Worm (Caenorhabditis elegans) whole organism, young adult: ENCODE results near the gene aexr-3.

ENCODE experiments used
- ama-1 ChIP-seq, 3 experiments: fragments of 150-350 bp in 1 of 3; sonication (generic microtip) in 2 of 3; optimal IDR thresholded peaks; 2 replicates each; lab custom pipeline; 2014 to 2018; ENCODE audit warnings: missing biosample characterization in 2 of 3, missing genetic modification characterization in 2 of 3, missing genetic modification reagents in 2 of 3
- dpl-1 ChIP-seq: fragments of 150-350 bp; optimal IDR thresholded peaks from 2 replicates; lab custom pipeline; 2014; ENCODE audit warnings: missing biosample characterization, missing genetic modification reagents, missing genetic modification characterization
- him-1 ChIP-seq: sonication (generic microtip); optimal IDR thresholded peaks from 2 replicates; lab custom pipeline; 2016; ENCODE audit warnings: missing genotype, missing genetic modification reagents, missing genetic modification characterization, missing compliant biosample characterization
- hmg-1.2 ChIP-seq: fragments of 200-800 bp; sonication (Bioruptor generic); IDR thresholded peaks from 2 replicates; pipeline ENCODE4 v1.3.6; 2022; ENCODE audit warnings: missing genetic modification reagents, missing genetic modification characterization, missing compliant biosample characterization
- let-607 ChIP-seq, 2 experiments: fragments of 200-800 bp in 1 of 2; sonication (Bioruptor generic) in 1 of 2; sonication (generic microtip) in 1 of 2; optimal IDR thresholded peaks; 2 replicates each; lab custom pipeline; 2016 to 2018; ENCODE audit warnings: mild to moderate bottlenecking in 2 of 2, missing compliant biosample characterization in 2 of 2, missing genetic modification characterization in 2 of 2, moderate library complexity in 2 of 2, missing genotype in 1 of 2
- nhr-179 ChIP-seq: sonication (generic microtip); optimal IDR thresholded peaks from 2 replicates; lab custom pipeline; 2016; ENCODE audit warnings: mild to moderate bottlenecking, missing genetic modification characterization, missing compliant biosample characterization
- rec-8 ChIP-seq, 2 experiments: sonication (generic microtip); optimal IDR thresholded peaks; 2 replicates each; lab custom pipeline; 2016; ENCODE audit warnings: mild to moderate bottlenecking in 2 of 2, missing genetic modification characterization in 2 of 2, missing genetic modification reagents in 2 of 2, missing genotype in 2 of 2, missing biosample characterization in 1 of 2, missing compliant biosample characterization in 1 of 2, moderate library complexity in 1 of 2
- snpc-4 ChIP-seq, 5 experiments: fragments of 150-350 bp in 1 of 5; sonication (generic microtip) in 4 of 5; optimal IDR thresholded peaks; 2 replicates each; lab custom pipeline; 2014 to 2018; ENCODE audit warnings: missing genetic modification characterization in 5 of 5, missing biosample characterization in 3 of 5, antibody characterized with exemption in 2 of 5, mild to moderate bottlenecking in 2 of 5, missing compliant biosample characterization in 2 of 5, missing genotype in 2 of 5, moderate library complexity in 2 of 5, missing genetic modification reagents in 1 of 5
- somi-1 ChIP-seq: fragments of 200-800 bp; sonication (Bioruptor generic); optimal IDR thresholded peaks from 2 replicates; lab custom pipeline; 2018; ENCODE audit warnings: mild to moderate bottlenecking, missing genetic modification characterization, missing compliant biosample characterization
- ztf-6 ChIP-seq: fragments of 200-800 bp; sonication (Bioruptor generic); IDR thresholded peaks from 2 replicates; pipeline ENCODE4 v1.3.6; 2022; ENCODE audit warnings: missing genetic modification reagents, missing genetic modification characterization, missing compliant biosample characterization

DNA sequence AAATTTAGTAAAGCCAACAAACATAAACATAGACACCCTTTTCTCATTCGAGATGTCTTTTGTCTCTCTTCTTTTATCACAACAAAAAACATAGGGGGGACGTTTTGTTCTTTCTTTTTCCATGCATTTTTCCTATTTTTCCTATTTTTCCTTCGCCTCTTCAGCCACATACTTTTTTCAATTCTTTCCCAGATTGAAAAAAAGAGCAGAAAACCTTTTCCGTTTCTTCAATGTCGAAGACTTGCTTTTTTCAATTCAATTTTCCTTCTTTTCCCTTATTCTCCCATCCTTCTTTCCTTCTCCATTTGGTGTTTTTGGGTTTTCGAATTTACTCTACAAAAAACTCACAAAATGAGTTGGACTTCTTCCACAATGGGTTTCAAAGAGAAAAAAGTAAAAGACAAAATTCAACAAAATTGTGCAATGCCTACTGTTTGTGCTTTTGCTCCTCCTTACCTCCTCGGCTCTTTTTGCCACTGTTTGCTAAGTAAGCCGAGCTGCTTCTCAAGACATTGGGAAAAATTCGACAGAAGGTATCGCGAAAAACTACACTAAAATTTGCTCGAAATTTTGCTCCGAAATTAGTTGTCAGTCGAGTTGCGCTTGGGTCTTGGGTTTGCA is 35.6 kb upstream of the aexr-3 start:
- no peak for TF ChIP-seq him-1
- TF ChIP-seq hmg-1.2 (GFP tag; lab: Robert Waterston, UW), result no peak
- no peak for TF ChIP-seq rec-8 (tag; optimal IDR thresholded peaks at IDR 0.05; lab: Kevin White, UChicago)
- no peak for TF ChIP-seq dpl-1 (GFP tag; lab: Kevin White, UChicago)
- no peak for TF ChIP-seq nhr-179
- no peak for TF ChIP-seq let-607 (tag; optimal IDR thresholded peaks at IDR 0.05; lab: Kevin White, UChicago)
- no peak for TF ChIP-seq ama-1 (optimal IDR thresholded peaks at IDR 0.05; lab: Kevin White, UChicago)
- TF ChIP-seq ama-1 (GFP tag; optimal IDR thresholded peaks at IDR 0.05; lab: Kevin White, UChicago), result no peak
- no peak for TF ChIP-seq somi-1
- TF ChIP-seq snpc-4 (GFP tag; optimal IDR thresholded peaks at IDR 0.05; lab: Kevin White, UChicago), result no peak
- TF ChIP-seq snpc-4 (tag; optimal IDR thresholded peaks at IDR 0.05; lab: Kevin White, UChicago), result no peak
- TF ChIP-seq ztf-6 (GFP tag; lab: Robert Waterston, UW), result no peak
